Worm (Caenorhabditis elegans) whole organism, young adult: ENCODE data around the gene math-31.

Experiments used
- B0019.2 ChIP-seq: fragments of 200-800 bp; sonication (Bioruptor generic); conservative IDR thresholded peaks from 2 replicates; pipeline ENCODE4 v1.3.6; 2022; ENCODE audit warnings: missing genetic modification reagents, missing genetic modification characterization, missing compliant biosample characterization
- F23B12.7 ChIP-seq: sonication (generic microtip); optimal IDR thresholded peaks from 2 replicates; lab custom pipeline; 2017; ENCODE audit warnings: missing genetic modification characterization, mild to moderate bottlenecking, missing compliant biosample characterization, antibody characterized with exemption, moderate library complexity; ENCODE audit not compliant: insufficient read depth
- aptf-3 ChIP-seq: fragments of 200-800 bp; sonication (Bioruptor generic); IDR thresholded peaks from 2 replicates; pipeline ENCODE4 v1.3.6; 2022; ENCODE audit warnings: missing genetic modification characterization, missing compliant biosample characterization
- attf-3 ChIP-seq: fragments of 200-800 bp; sonication (Bioruptor generic); conservative IDR thresholded peaks from 2 replicates; pipeline ENCODE4 v1.3.6; 2022; ENCODE audit warnings: missing genetic modification reagents, missing genetic modification characterization, missing compliant biosample characterization
- ets-4 ChIP-seq: fragments of 200-800 bp; sonication (Bioruptor generic); optimal IDR thresholded peaks from 2 replicates; lab custom pipeline; 2018; ENCODE audit warnings: mild to moderate bottlenecking, missing genetic modification characterization, missing compliant biosample characterization
- hlh-26 ChIP-seq: fragments of 200-800 bp; sonication (Bioruptor generic); conservative IDR thresholded peaks from 2 replicates; pipeline ENCODE4 v1.3.6; 2022; ENCODE audit warnings: missing genetic modification reagents, missing genetic modification characterization, missing compliant biosample characterization
- lin-35 ChIP-seq, 3 experiments: fragments of 150-350 bp in 2 of 3; sonication (generic microtip) in 1 of 3; optimal IDR thresholded peaks; 2 replicates each; lab custom pipeline; 2014 to 2018; ENCODE audit warnings: missing biosample characterization in 3 of 3, missing genetic modification characterization in 3 of 3, missing genetic modification reagents in 3 of 3
- lsy-27 ChIP-seq: sonication (generic microtip); optimal IDR thresholded peaks from 2 replicates; lab custom pipeline; 2017; ENCODE audit warnings: missing genetic modification characterization, mild to moderate bottlenecking, missing compliant biosample characterization, antibody characterized with exemption, missing genotype, borderline replicate concordance; ENCODE audit not compliant: insufficient read depth
- nfya-1 ChIP-seq: sonication (generic microtip); optimal IDR thresholded peaks from 2 replicates; lab custom pipeline; 2017; ENCODE audit warnings: antibody characterized with exemption, missing compliant biosample characterization, missing genetic modification characterization, borderline replicate concordance; ENCODE audit not compliant: insufficient read depth
- pha-4 ChIP-seq: fragments of 150-350 bp; sonication (generic microtip); optimal IDR thresholded peaks from 2 replicates; lab custom pipeline; 2014; ENCODE audit warnings: missing biosample characterization, missing genetic modification reagents, missing genetic modification characterization
- snpc-4 ChIP-seq, 5 experiments: fragments of 150-350 bp in 1 of 5; sonication (generic microtip) in 4 of 5; optimal IDR thresholded peaks; 2 replicates each; lab custom pipeline; 2014 to 2018; ENCODE audit warnings: missing genetic modification characterization in 5 of 5, missing biosample characterization in 3 of 5, antibody characterized with exemption in 2 of 5, mild to moderate bottlenecking in 2 of 5, missing compliant biosample characterization in 2 of 5, missing genotype in 2 of 5, moderate library complexity in 2 of 5, missing genetic modification reagents in 1 of 5
- unc-62 ChIP-seq: fragments of 150-350 bp; optimal IDR thresholded peaks from 2 replicates; lab custom pipeline; 2014; ENCODE audit warnings: missing biosample characterization, missing genetic modification reagents, missing genetic modification characterization
- ztf-3 ChIP-seq: fragments of 200-800 bp; sonication (Bioruptor generic); optimal IDR thresholded peaks from 2 replicates; lab custom pipeline; 2018; ENCODE audit warnings: mild to moderate bottlenecking, missing genetic modification characterization, missing compliant biosample characterization
- ztf-6 ChIP-seq: fragments of 200-800 bp; sonication (Bioruptor generic); IDR thresholded peaks from 2 replicates; pipeline ENCODE4 v1.3.6; 2022; ENCODE audit warnings: missing genetic modification reagents, missing genetic modification characterization, missing compliant biosample characterization

DNA sequence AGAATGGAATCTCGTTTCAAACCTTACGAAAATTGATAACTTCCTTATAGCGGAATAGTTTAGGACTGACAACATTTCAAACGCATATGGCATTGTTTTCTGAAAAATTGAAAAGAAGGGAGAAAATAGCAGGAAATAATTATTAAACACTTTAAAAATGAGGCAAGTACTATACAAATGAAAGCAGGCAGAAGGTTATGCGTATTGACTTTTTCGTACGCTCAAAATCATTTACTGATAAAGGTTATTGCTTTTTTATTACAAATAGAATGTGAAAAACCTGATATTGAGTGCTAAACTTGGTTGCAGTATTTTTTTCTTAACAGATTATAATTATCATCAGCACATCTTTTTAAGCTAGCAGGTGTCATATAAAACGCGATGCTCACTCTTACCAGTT is 27.0 kb upstream of the math-31 start, which contains the start of gene ZK250.13:
- TF ChIP-seq lsy-27 (tag; lab: Kevin White, UChicago), result no peak
- TF ChIP-seq ztf-3 (GFP tag; lab: Kevin White, UChicago), result no peak
- no peak for TF ChIP-seq F23B12.7
- no peak for TF ChIP-seq snpc-4 (GFP tag; optimal IDR thresholded peaks at IDR 0.05; lab: Kevin White, UChicago)
- TF ChIP-seq snpc-4 (tag; optimal IDR thresholded peaks at IDR 0.05; lab: Kevin White, UChicago), result no peak
- no peak for TF ChIP-seq nfya-1 (tag; lab: Kevin White, UChicago)
- TF ChIP-seq ztf-6 (GFP tag; lab: Robert Waterston, UW), result no peak
- TF ChIP-seq B0019.2 (GFP tag; lab: Robert Waterston, UW), result no peak
- TF ChIP-seq aptf-3 (GFP tag; lab: Robert Waterston, UW), result no peak
- no peak for TF ChIP-seq ets-4 (GFP tag; lab: Kevin White, UChicago)
- no peak for TF ChIP-seq unc-62 (GFP tag; lab: Kevin White, UChicago)
- no peak for TF ChIP-seq attf-3 (GFP tag; lab: Robert Waterston, UW)
- no peak for TF ChIP-seq pha-4 (tag; lab: Kevin White, UChicago)
- TF ChIP-seq hlh-26 (GFP tag; lab: Robert Waterston, UW), result no peak
- no peak for TF ChIP-seq lin-35 (GFP tag; optimal IDR thresholded peaks at IDR 0.05; lab: Kevin White, UChicago)
